Worm (Caenorhabditis elegans) whole organism, late embryonic: ENCODE measurements around the gene T27E7.1.

Source experiments
- F13H6.1 ChIP-seq: sonication (generic microtip); optimal IDR thresholded peaks from 2 replicates; lab custom pipeline; 2016; ENCODE audit warnings: missing genetic modification characterization, missing compliant biosample characterization
- ama-1 ChIP-seq: fragments of 150-350 bp; optimal IDR thresholded peaks from 2 replicates; lab custom pipeline; 2014
- ceh-14 ChIP-seq: sonication (generic microtip); optimal IDR thresholded peaks from 2 replicates; lab custom pipeline; 2016; ENCODE audit warnings: missing genotype, missing genetic modification characterization, missing compliant biosample characterization
- ceh-24 ChIP-seq: sonication (generic microtip); optimal IDR thresholded peaks from 2 replicates; lab custom pipeline; 2016; ENCODE audit warnings: mild to moderate bottlenecking, missing genetic modification characterization, missing compliant biosample characterization
- ceh-45 ChIP-seq: fragments of 200-800 bp; sonication (Bioruptor generic); IDR thresholded peaks from 2 replicates; pipeline ENCODE4 v1.3.6; 2022; ENCODE audit warnings: missing genetic modification reagents, missing genetic modification characterization, missing compliant biosample characterization
- ceh-48 ChIP-seq: sonication (generic microtip); optimal IDR thresholded peaks from 2 replicates; lab custom pipeline; 2016; ENCODE audit warnings: missing genetic modification characterization, inconsistent platforms, missing compliant biosample characterization
- ceh-6 ChIP-seq: fragments of 200-800 bp; sonication (Bioruptor generic); optimal IDR thresholded peaks from 2 replicates; lab custom pipeline; 2018; ENCODE audit warnings: mild to moderate bottlenecking, missing genetic modification characterization, missing compliant biosample characterization
- ceh-9 ChIP-seq: sonication (generic microtip); optimal IDR thresholded peaks from 2 replicates; lab custom pipeline; 2016; ENCODE audit warnings: mild to moderate bottlenecking, missing genetic modification characterization, inconsistent platforms, missing compliant biosample characterization
- ets-4 ChIP-seq: sonication (generic microtip); optimal IDR thresholded peaks from 2 replicates; lab custom pipeline; 2016; ENCODE audit warnings: missing genetic modification characterization, missing compliant biosample characterization
- fkh-6 ChIP-seq: sonication (generic microtip); optimal IDR thresholded peaks from 2 replicates; lab custom pipeline; 2016; ENCODE audit warnings: missing genetic modification characterization, missing compliant biosample characterization
- hlh-15 ChIP-seq: sonication (generic microtip); optimal IDR thresholded peaks from 2 replicates; lab custom pipeline; 2016; ENCODE audit warnings: missing genetic modification characterization, missing compliant biosample characterization
- pha-2 ChIP-seq: sonication (generic microtip); optimal IDR thresholded peaks from 2 replicates; lab custom pipeline; 2017; ENCODE audit warnings: mild to moderate bottlenecking, missing genetic modification characterization, missing compliant biosample characterization
- sox-2 ChIP-seq: fragments of 200-800 bp; sonication (Bioruptor generic); IDR thresholded peaks from 2 replicates; pipeline ENCODE4 v1.3.6; 2022; ENCODE audit warnings: missing genetic modification reagents, missing genetic modification characterization, missing compliant biosample characterization

DNA sequence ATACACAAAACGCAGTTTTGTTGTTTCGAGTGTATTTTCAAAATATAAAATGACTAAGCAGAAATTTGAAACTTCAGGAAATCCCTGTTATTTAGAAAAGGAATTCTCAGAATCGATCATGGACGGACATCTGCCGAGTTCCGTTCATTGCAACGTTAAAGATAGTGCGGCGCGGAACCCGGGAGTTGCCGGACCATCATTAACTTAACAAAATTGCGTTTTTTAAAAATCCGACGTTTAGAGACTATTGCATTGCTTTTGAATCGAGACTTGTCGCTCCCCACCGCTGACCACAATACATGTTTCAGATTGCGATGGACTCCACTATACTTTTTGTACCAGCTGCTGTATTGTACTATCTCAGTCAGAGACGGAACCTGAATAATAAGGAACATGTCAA is 10.5 kb downstream of the T27E7.1 start:
- no peak for TF ChIP-seq ceh-14 (tag; lab: Kevin White, UChicago)
- no peak for TF ChIP-seq ceh-6 (GFP tag; lab: Kevin White, UChicago)
- TF ChIP-seq ama-1 (lab: Kevin White, UChicago): no peak
- TF ChIP-seq ceh-48: no peak
- TF ChIP-seq fkh-6 (tag; lab: Kevin White, UChicago): no peak
- TF ChIP-seq ets-4 (tag; lab: Kevin White, UChicago): no peak
- TF ChIP-seq pha-2: no peak
- no peak for TF ChIP-seq ceh-9
- no peak for TF ChIP-seq F13H6.1
- TF ChIP-seq ceh-45: no peak
- no peak for TF ChIP-seq hlh-15 (tag; lab: Kevin White, UChicago)
- no peak for TF ChIP-seq sox-2
- no peak for TF ChIP-seq ceh-24 (tag; lab: Kevin White, UChicago)
